Worm (Caenorhabditis elegans): ENCODE data around the gene chil-17.

DNA sequence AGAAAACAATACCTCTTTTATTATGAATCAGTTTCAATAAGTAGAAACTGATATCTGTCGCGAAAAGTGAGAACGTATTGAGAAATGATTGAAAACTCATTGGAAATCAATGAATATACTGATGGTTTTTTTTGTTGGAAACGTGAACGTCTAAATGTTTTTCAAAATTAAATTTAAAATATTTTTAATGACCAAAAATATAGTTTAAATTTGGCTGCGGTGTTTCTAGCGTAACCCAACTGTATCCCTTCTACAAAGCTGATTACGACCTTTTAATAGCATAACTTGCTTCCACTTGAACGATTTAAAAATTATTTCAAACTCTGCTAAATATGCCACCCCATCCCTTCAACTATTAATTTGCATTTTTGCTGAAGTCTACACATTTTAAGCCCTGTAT, 28.5 kb downstream of the chil-17 start, which contains the start of gene M176.9:
- no peak for TF ChIP-seq ztf-11 (tag; optimal IDR thresholded peaks at IDR 0.05)
- TF ChIP-seq fkh-10 (GFP tag; optimal IDR thresholded peaks at IDR 0.05), result no peak
- no peak for TF ChIP-seq fos-1 (tag; optimal IDR thresholded peaks at IDR 0.05)
- TF ChIP-seq skn-1 (tag; optimal IDR thresholded peaks at IDR 0.05), result no peak
- TF ChIP-seq unc-62 (GFP tag; optimal IDR thresholded peaks at IDR 0.05), result no peak
- no peak for TF ChIP-seq elt-2 (tag; optimal IDR thresholded peaks at IDR 0.05)
- TF ChIP-seq aly-2 (tag; optimal IDR thresholded peaks at IDR 0.05), result no peak
- no peak for TF ChIP-seq ama-1 (optimal IDR thresholded peaks at IDR 0.05)
- no peak for TF ChIP-seq ZK546.5 (tag; optimal IDR thresholded peaks at IDR 0.05)

Data from whole organism, L3 larva.